Fruit fly (Drosophila melanogaster) whole organism, larva: Measurements from ENCODE around the gene CG46459.

Experiments used
- noc ChIP-seq: fragments of 200-800 bp; sonication (Bioruptor generic); optimal IDR thresholded peaks from 3 replicates; lab custom pipeline; 2019; ENCODE audit warnings: missing biosample characterization, mild to moderate bottlenecking, missing genetic modification characterization, moderate library complexity

The CG46459 gene

dm6 chr3R:10696371-10696777, at the start of gene CG46459, which contains the start of the genes pug and CG14683:
CG46459 (plus strand) TSS chr3R:10696647.
pug (plus strand) TSS chr3R:10696534.
CG14683 (plus strand) TSS chr3R:10696647.
- no peak for TF ChIP-seq noc (tag; lab: Kevin White, UChicago)

- no peak for TF ChIP-seq noc (tag; lab: Kevin White, UChicago)
Observed at dm6 chr3R:10647171-10647570, 49.3 kb upstream of the CG46459 start.

- TF ChIP-seq noc (tag; lab: Kevin White, UChicago), result no peak
Observed at dm6 chr3R:10648556-10649181, 47.8 kb upstream of the CG46459 start.

DNA sequence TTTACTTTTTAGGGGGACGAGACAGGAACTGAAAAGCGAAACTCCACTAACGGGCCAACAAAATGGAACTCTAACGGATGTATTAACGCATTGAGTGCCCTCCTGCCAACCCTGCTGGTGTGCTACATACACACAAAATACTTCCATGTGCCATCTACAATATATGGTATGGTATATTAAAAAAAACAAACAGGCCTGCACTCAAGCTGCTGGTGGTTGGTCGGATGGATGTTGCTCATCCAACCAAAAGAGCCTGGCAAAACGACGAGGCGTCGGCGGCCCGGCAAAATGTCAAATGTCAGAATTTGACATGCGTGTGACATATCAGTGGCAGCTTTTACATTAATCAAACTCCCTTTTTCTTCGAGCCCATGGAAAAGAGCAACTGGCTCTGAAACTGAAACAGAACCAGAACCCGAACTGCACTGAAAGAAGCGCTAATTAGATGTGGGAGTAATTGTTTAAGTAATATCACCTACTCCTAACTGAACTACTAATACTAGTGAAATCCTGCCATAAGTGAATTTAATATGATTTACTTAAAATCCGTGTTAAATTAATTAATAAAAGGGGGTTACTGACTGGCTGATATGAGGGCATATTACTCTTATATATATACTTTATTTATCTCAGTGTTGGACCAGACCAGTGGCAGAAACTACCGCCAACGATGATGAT, 45.7 kb upstream of the CG46459 start:
- TF ChIP-seq noc (tag; lab: Kevin White, UChicago), result no peak

DNA sequence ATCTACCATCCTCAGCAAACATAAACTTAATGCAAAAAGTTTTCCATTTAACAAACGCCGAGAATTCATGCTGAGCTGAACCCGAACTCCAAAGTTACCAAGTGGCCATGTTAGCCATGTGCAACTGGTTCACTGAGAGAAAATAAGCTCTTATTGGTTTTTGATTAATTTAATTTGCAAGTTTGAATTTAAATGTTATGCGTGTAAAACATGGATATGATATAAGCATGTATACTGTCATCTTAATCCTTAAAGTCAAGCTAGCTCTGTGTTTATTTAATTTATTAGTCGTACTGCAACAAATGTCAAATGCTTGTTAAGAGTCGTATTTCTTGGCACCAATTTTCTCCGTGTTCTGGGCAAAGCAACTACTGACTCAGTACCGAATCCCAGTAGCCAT, 41.8 kb upstream of the CG46459 start:
- no peak for TF ChIP-seq noc (tag; lab: Kevin White, UChicago)

- TF ChIP-seq noc (tag; lab: Kevin White, UChicago), result no peak
Observed at dm6 chr3R:10655968-10656367, 40.5 kb upstream of the CG46459 start.

DNA sequence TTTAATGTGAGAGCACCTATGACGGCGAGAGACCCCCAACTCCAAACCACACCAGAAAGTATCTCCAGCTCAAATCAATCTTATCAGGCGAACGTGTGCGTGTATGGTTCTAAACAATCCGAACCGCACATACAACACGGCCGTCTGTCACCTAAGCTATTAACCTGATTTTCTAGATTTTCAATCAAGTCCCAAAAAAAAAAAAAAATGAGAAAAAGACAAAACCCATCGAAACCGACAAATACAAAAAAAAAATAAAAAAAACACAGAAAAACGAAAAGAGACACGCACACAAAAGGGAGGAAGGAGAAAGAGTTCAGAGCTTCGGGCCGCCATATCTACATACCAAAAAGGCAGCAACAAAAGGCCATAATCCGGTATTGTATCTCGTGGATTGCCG, 39.9 kb upstream of the CG46459 start:
- TF ChIP-seq noc (tag; lab: Kevin White, UChicago), result no peak

dm6 chr3R:10658783-10659182, 37.7 kb upstream of the CG46459 start:
- no peak for TF ChIP-seq noc (tag; lab: Kevin White, UChicago)

- TF ChIP-seq noc (tag; lab: Kevin White, UChicago), result no peak
Observed at dm6 chr3R:10659563-10659962, 36.9 kb upstream of the CG46459 start.

DNA sequence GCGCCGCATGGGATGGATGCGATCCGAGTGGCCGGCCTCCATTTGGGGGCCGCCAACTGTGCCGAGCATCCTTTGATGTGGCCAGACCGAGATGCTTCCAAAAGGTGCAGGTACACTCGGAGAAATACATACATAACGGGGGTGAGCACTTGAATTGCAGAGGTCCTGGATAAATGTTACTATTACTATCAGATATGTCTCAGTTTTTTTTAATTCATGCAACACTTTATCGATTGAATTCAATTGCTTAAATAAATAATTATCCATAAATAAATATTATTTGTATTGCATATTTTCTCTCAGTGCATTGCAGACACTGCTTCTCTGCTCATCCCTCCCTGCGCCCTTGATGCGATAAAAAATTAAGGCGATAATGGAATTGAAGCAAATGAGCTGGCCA, 35.3 kb upstream of the CG46459 start:
- no peak for TF ChIP-seq noc (tag; lab: Kevin White, UChicago)

DNA sequence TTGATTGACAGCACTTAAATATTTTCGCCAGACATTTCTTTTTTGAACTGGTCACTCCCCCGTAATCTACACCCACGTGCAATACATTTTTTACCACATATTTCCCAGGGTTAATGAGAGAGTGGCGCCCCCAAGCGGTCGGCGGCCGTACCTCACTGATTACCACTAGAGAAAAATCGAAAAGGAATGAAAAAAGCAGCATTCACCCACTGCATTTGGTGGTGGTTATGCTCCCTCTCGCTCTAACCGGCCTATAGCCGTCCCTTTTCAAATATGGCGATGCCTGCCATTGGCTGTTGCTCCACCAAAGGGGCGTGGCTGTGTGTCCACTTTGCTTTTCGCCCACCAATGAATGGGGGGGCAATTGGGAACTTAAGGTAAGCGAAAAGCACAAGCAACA, 31.5 kb upstream of the CG46459 start:
- no peak for TF ChIP-seq noc (tag; lab: Kevin White, UChicago)

DNA sequence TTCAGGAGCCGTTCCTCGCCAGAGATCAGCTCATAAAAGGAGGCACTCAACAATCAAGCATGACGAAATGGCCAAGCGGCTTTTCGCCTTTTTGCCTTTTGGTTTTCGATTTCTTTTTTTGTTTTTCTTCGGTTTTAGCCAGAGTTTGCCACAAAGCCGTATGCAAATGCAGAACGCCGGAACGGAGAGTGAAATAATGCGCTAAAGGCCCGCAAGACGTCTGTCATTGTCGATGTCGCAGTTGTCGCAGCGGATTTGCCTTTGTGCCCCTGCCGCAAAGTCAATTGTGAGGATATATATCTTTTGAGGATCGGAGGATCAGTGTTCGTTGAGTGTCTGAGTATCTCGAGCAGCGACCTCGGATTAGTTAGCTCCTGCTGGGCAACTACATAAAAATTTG, 28.5 kb upstream of the CG46459 start:
- TF ChIP-seq noc (tag; lab: Kevin White, UChicago), result no peak

- no peak for TF ChIP-seq noc (tag; lab: Kevin White, UChicago)
Observed at dm6 chr3R:10669950-10670349, 26.5 kb upstream of the CG46459 start.

dm6 chr3R:10672680-10673079, 23.8 kb upstream of the CG46459 start:
- no peak for TF ChIP-seq noc (tag; lab: Kevin White, UChicago)

- no peak for TF ChIP-seq noc (tag; lab: Kevin White, UChicago)
Observed at dm6 chr3R:10673571-10673970, 22.9 kb upstream of the CG46459 start.

dm6 chr3R:10675101-10675500, 21.3 kb upstream of the CG46459 start:
- no peak for TF ChIP-seq noc (tag; lab: Kevin White, UChicago)

DNA sequence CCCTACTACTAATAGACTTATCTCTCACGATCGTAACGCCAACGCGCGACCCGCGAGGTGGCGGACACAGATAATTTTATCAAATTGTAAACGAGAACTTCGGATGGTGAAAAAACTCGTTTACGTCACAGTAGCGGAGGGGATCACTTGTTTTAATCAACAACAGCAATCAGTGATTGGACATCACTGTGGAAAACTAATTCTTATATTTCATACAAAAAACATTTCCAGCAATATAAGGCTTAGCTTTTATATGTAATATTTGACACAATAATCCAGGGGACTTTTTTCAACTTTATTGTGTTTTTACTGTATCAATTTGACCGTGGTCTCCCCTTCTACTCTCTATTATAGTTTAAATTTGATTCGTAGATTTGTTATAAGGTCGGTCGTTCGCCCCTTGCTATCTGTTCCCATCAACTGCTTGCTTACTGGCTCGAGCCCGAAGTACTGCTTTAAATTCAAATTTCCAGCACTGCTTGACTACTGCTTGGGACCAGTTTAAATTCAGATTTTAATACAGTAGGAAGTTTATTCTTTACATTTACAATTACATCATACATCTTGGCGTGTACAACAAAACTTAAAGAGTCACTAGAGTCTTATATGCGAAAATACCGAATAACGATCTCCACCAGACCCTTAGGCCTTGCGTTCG, 19.1 kb upstream of the CG46459 start, which contains the start of gene CG6465:
CG6465 (minus strand) TSS at position 7 of the 658 bp plus-strand sequence.
- no peak for TF ChIP-seq noc (tag; lab: Kevin White, UChicago)
